Fruit fly (Drosophila melanogaster): Measurements from ENCODE around the gene acs.
A peak's percentile ranks its signal among the peaks of the same experiment; 100 is the strongest.

acs gene

dm6 chr3L:1940843-1941418 is 30.5 kb upstream of the acs start, which contains the start of gene Mfap1 (continued):
- no peak for TF ChIP-seq unpg (GFP tag; optimal IDR thresholded peaks at IDR 0.05)
- no peak for TF ChIP-seq tll (GFP tag; optimal IDR thresholded peaks at IDR 0.05)
- no peak for TF ChIP-seq kni (GFP tag; optimal IDR thresholded peaks at IDR 0.05)
- no peak for TF ChIP-seq CG6689 (GFP tag; IDR thresholded peaks at IDR 0.05)
- no peak for TF ChIP-seq grn (GFP tag; optimal IDR thresholded peaks at IDR 0.05)
- no peak for TF ChIP-seq CG32532 (GFP tag; IDR thresholded peaks at IDR 0.05)
- no peak for TF ChIP-seq CG13123 (GFP tag; optimal IDR thresholded peaks at IDR 0.05)
- no peak for TF ChIP-seq seq (GFP tag; IDR thresholded peaks at IDR 0.05)
- no peak for TF ChIP-seq zen (tag; optimal IDR thresholded peaks at IDR 0.05)
- no peak for TF ChIP-seq CG10959 (GFP tag; IDR thresholded peaks at IDR 0.05)
- TF ChIP-seq CG15479 (GFP tag; optimal IDR thresholded peaks at IDR 0.05) = no peak
- TF ChIP-seq wek (GFP tag; optimal IDR thresholded peaks at IDR 0.05) = no peak
- 0 out of 2 replicates have a peak, but pooled peaks have one; percentile 15 for TF ChIP-seq sna (GFP tag; IDR thresholded peaks at IDR 0.05; ENCODE audit: partially characterized antibody)
- no peak for TF ChIP-seq CG13424 (tag; optimal IDR thresholded peaks at IDR 0.05)
- TF ChIP-seq Atf-2 (GFP tag; optimal IDR thresholded peaks at IDR 0.05) = no peak
- no peak for TF ChIP-seq cwo (GFP tag; optimal IDR thresholded peaks at IDR 0.05)
- TF ChIP-seq CG2875 (GFP tag; optimal IDR thresholded peaks at IDR 0.05) = no peak
- TF ChIP-seq gt (GFP tag; IDR thresholded peaks at IDR 0.05) = no peak
- TF ChIP-seq ewg (GFP tag; optimal IDR thresholded peaks at IDR 0.05) = no peak
- TF ChIP-seq Scr (GFP tag; IDR thresholded peaks at IDR 0.05; ENCODE audit: partially characterized antibody) = peak; percentile 56
- TF ChIP-seq CG2120 (GFP tag; optimal IDR thresholded peaks at IDR 0.05) = peak; percentile 6
- no peak for TF ChIP-seq lov (optimal IDR thresholded peaks at IDR 0.05)
- no peak for TF ChIP-seq lov (GFP tag; IDR thresholded peaks at IDR 0.05)
- TF ChIP-seq dan (GFP tag; IDR thresholded peaks at IDR 0.05) = no peak
- TF ChIP-seq CG14050 (GFP tag; IDR thresholded peaks at IDR 0.05) = no peak
- no peak for TF ChIP-seq nerfin-2 (GFP tag; IDR thresholded peaks at IDR 0.05; ENCODE audit: partially characterized antibody)
- TF ChIP-seq H2.0 (GFP tag; IDR thresholded peaks at IDR 0.05) = no peak
- TF ChIP-seq CG17912 (GFP tag; optimal IDR thresholded peaks at IDR 0.05) = no peak
- no peak for TF ChIP-seq CG3163 (GFP tag; optimal IDR thresholded peaks at IDR 0.05)
- no peak for TF ChIP-seq NfI (GFP tag; optimal IDR thresholded peaks at IDR 0.05)
- TF ChIP-seq hkb (optimal IDR thresholded peaks at IDR 0.05) = no peak
- TF ChIP-seq hkb (GFP tag; IDR thresholded peaks at IDR 0.05) = no peak
- no peak for TF ChIP-seq CG43689 (GFP tag; IDR thresholded peaks at IDR 0.05)
- TF ChIP-seq CG10147 (GFP tag; optimal IDR thresholded peaks at IDR 0.05) = no peak
- no peak for TF ChIP-seq CG8281 (tag; optimal IDR thresholded peaks at IDR 0.05)
- TF ChIP-seq Dll (GFP tag; IDR thresholded peaks at IDR 0.05; ENCODE audit: partially characterized antibody) = peak; percentile 82
- no peak for TF ChIP-seq CG4282 (GFP tag; optimal IDR thresholded peaks at IDR 0.05)
- TF ChIP-seq fd102C (GFP tag; optimal IDR thresholded peaks at IDR 0.05) = no peak
- TF ChIP-seq CG9932 (GFP tag; IDR thresholded peaks at IDR 0.05) = peak; percentile 29; the same call in 1 of the 2 replicates
- peak; percentile 33 for TF ChIP-seq CG10267 (tag; optimal IDR thresholded peaks at IDR 0.05)
- no peak for TF ChIP-seq lbe (GFP tag; optimal IDR thresholded peaks at IDR 0.05)
- TF ChIP-seq Dip3 (GFP tag; optimal IDR thresholded peaks at IDR 0.05) = no peak
- TF ChIP-seq CkIIα-i1 (GFP tag; IDR thresholded peaks at IDR 0.05) = no peak
- no peak for TF ChIP-seq CG14965 (GFP tag; optimal IDR thresholded peaks at IDR 0.05; ENCODE audit: borderline replicate concordance)
- TF ChIP-seq grau (tag; optimal IDR thresholded peaks at IDR 0.05) = no peak
- peak; percentile 5 for TF ChIP-seq gro (GFP tag; optimal IDR thresholded peaks at IDR 0.05)
- no peak for TF ChIP-seq CG31224 (GFP tag; IDR thresholded peaks at IDR 0.05)
- TF ChIP-seq CG11504 (tag; optimal IDR thresholded peaks at IDR 0.05) = no peak
- TF ChIP-seq PHDP (tag; optimal IDR thresholded peaks at IDR 0.05) = no peak
- peak; percentile 84 for TF ChIP-seq Sry-δ (GFP tag; optimal IDR thresholded peaks at IDR 0.05)
- TF ChIP-seq Drgx (GFP tag; IDR thresholded peaks at IDR 0.05) = no peak

Data from whole organism, embryonic.